Worm (Caenorhabditis elegans) whole organism, L4/young adult: Measurements from ENCODE around the gene nhr-225.
"Not testable (repeated sequence)": the region's sequence is repeated elsewhere in the genome, so short reads cannot be mapped to it uniquely, and the experiment has no call there.

Experiments used
- W03F9.2 ChIP-seq: fragments of 150-350 bp; optimal IDR thresholded peaks from 2 replicates; lab custom pipeline; 2014; ENCODE audit warnings: missing biosample characterization, missing genetic modification characterization
- dao-5 ChIP-seq: sonication (generic microtip); optimal IDR thresholded peaks from 2 replicates; lab custom pipeline; 2016; ENCODE audit warnings: missing genotype, missing genetic modification characterization, moderate library complexity, missing compliant biosample characterization
- him-1 ChIP-seq: sonication (generic microtip); optimal IDR thresholded peaks from 2 replicates; lab custom pipeline; 2016; ENCODE audit warnings: missing genotype, missing genetic modification reagents, missing genetic modification characterization, missing compliant biosample characterization

nhr-225 gene

DNA sequence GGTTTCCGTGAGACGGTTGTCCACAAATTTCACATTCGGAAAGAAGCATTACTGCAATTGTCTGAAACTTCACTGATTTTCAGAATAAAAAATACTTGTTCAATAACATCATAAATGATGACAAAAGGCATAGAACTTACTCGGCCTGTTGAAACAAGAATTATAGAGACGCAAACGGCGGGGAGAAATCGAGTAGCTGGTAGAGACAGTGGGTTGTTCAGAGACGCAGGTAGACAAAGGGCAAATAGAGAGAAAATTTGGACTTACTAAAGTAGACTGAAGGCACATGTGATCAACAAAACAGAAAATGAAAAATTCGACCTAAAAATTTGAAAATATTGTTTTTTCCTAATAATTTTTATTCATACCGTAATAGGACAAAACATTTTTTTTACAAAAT lies 30.5 kb downstream of the nhr-225 start, which contains the start of gene nhr-182:
nhr-182 (minus strand) TSS at position 178 of the 400 bp plus-strand sequence.
- no peak for TF ChIP-seq W03F9.2 (tag; lab: Kevin White, UChicago)
- no peak for TF ChIP-seq dao-5 (tag; lab: Kevin White, UChicago)
- TF ChIP-seq him-1 (tag; lab: Kevin White, UChicago) = no peak

DNA sequence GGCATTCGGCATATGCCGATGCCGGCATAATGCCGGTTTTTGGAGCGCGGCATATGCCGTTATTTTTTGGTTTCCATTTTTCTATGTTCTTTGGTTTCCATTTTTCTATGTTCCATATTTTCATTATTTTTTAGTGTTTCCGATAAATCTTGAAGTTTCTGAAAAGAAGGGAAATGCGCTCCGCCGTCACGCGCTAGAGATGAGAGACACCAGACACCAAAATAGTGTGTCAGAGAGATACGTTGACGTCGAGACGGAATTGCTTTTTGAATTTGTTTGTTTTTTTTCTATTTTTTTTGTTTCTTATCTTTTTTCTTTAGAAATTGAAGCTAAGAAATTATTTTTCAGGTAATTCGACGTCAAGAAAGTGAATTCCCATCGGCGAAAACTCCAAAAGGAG lies 35.1 kb downstream of the nhr-225 start, which contains the start of gene F41B5.1:
F41B5.1 (plus strand) TSS at position 343 of the 400 bp plus-strand sequence.
- TF ChIP-seq dao-5, him-1, W03F9.2 (tag; lab: Kevin White, UChicago): not testable (repeated sequence)

DNA sequence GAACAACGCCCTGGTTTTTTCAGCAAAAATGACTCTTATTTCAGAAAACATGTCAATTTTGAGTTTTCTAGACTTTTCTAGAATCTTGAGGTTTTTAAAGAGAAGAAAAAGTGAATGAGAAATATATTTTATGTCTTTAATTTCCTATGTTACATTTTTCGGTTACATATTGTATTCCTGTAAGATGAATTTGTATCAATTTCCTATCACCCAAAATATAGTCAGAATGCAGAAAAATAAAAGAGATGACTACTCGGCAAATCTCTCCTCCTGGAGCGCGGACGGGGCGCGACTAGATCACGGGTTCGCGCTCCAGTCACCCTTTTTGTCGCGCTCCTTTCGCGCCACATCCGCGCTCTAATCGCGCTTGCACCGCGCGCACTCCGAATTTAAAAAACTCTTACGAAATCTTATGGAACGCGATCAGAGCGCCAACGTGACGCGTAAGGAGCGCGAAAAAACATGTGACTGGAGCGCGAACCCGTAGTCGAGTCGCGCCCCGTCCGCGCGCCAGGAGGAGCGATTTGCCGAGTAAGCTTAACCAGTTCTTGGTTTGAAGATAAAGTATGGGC lies 35.6 kb downstream of the nhr-225 start, which contains the start of gene str-253:
str-253 (minus strand) TSS at position 51 of the 572 bp plus-strand sequence.
- TF ChIP-seq W03F9.2 (tag; lab: Kevin White, UChicago) = no peak
- no peak for TF ChIP-seq dao-5 (tag; lab: Kevin White, UChicago)
- TF ChIP-seq him-1 (tag; lab: Kevin White, UChicago) = no peak

DNA sequence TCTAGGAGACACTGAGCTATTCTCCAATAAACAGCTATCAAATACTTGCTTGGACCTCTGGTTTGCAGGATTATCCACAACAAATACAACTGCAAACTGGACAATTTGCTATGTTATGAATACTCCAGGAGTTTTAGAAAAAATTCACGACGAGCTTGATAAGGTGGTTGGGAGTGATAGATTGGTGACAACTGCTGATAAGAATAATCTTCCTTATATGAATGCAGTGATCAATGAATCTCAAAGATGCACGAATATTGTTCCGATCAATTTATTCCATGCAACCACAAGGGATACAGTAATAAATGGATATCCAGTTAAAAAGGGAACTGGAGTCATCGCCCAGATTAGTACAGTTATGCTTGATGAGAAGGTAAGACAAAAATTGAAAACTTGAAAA lies 38.5 kb downstream of the nhr-225 start:
- TF ChIP-seq W03F9.2 (tag; lab: Kevin White, UChicago) (no peak), dao-5 (tag; lab: Kevin White, UChicago) (no peak), him-1 (tag; lab: Kevin White, UChicago) (no peak)

ce11 chrV:2250126-2250590 lies 40.1 kb downstream of the nhr-225 start, which contains the start of gene cyp-33C7:
Gene cyp-33C7 (plus strand): TSS chrV:2250540.
- TF ChIP-seq dao-5 (tag; lab: Kevin White, UChicago) = no peak
- no peak for TF ChIP-seq W03F9.2 (tag; lab: Kevin White, UChicago)
- TF ChIP-seq him-1 (tag; lab: Kevin White, UChicago) = no peak

ce11 chrV:2249310-2249709 lies 41.0 kb downstream of the nhr-225 start, which contains the start of gene cyp-33C6:
Gene cyp-33C6 (minus strand): TSS chrV:2249410.
- TF ChIP-seq W03F9.2 (tag; lab: Kevin White, UChicago) = no peak
- TF ChIP-seq him-1 (tag; lab: Kevin White, UChicago) = no peak
- no peak for TF ChIP-seq dao-5 (tag; lab: Kevin White, UChicago)

- no peak for TF ChIP-seq him-1 (tag; lab: Kevin White, UChicago)
These were observed 45.5 kb downstream of the nhr-225 start, which contains the start of gene cyp-33C5 for ce11 chrV:2244751-2245150. Gene cyp-33C5 (plus strand): TSS chrV:2245004.

DNA sequence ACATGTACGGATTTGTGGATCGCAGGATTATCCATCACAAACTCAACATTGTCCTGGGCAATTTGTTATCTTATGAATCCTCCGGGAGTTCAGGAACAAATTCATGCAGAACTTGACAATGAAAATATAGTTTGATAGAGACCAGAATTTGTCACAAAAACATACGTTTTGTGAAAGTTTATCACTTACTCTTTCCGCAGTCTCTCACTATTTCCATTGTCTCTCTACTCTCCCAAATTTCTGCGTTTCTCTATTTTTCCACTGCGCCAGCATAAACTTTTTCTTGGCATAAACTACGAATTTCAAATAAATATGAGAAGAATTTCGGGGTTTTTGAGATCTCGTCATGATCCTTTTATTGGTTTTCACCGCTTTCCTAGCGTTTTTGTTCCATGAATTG lies 47.6 kb downstream of the nhr-225 start, which contains the start of gene cyp-33C3:
cyp-33C3 (plus strand) TSS at position 149 of the 400 bp plus-strand sequence.
- TF ChIP-seq W03F9.2 (tag; lab: Kevin White, UChicago) (no peak), him-1 (tag; lab: Kevin White, UChicago) (no peak), dao-5 (tag; lab: Kevin White, UChicago) (no peak)
